Worm (Caenorhabditis elegans) whole organism, L3 larva: ENCODE data around the gene rps-2.

Experiments used
- aly-2 ChIP-seq: fragments of 150-350 bp; optimal IDR thresholded peaks from 2 replicates; lab custom pipeline; 2014; ENCODE audit warnings: missing biosample characterization, missing genetic modification characterization
- ama-1 ChIP-seq: fragments of 150-350 bp; optimal IDR thresholded peaks from 2 replicates; lab custom pipeline; 2018
- ceh-16 ChIP-seq: sonication (generic microtip); optimal IDR thresholded peaks from 2 replicates; lab custom pipeline; 2017; ENCODE audit warnings: missing biosample characterization, missing genetic modification characterization
- hmg-11 ChIP-seq: sonication (generic microtip); optimal IDR thresholded peaks from 2 replicates; lab custom pipeline; 2016; ENCODE audit warnings: missing genetic modification characterization, missing compliant biosample characterization
- mml-1 ChIP-seq: fragments of 150-350 bp; sonication (generic microtip); optimal IDR thresholded peaks from 3 replicates; lab custom pipeline; 2014; ENCODE audit warnings: missing biosample characterization, missing genetic modification characterization

DNA sequence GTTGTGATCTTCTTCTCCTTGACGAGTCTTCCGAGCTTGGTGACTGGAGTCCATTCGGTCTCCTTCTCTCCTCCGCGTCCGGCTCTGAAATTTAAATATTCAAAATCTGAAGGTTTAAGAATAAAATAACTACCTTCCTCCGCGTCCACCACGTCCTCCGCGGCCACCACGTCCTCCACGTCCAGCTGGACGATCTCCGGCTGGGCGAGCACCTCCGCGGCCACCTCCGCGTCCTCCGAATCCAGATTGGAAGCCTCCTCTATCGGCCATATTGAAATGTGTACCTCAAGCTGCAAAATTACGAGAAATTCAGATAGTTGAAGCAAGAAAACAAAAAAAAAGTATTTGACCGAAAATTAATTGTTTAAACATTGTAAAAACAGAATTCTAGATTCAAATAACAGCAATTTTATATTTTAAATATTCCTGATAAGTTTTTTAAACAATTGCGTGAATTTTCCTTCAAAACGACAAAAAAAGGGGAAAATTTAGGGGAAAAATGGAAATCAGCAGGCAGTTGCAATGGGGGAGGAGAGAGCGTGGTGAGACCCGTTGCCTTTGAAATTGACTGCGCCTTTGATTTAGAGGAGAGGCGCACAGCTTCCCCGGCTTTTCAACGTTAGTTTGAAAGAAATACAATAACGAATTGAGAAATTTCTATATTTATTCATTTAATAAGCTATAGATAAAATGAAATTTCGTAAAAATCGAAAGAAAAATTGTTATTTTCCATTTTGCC, at the start of gene rps-2:
- TF ChIP-seq aly-2 (tag; lab: Kevin White, UChicago) (no peak), ama-1 (lab: Kevin White, UChicago) (no peak), hmg-11 (tag; lab: Kevin White, UChicago) (no peak), mml-1 (tag; lab: Kevin White, UChicago) (no peak), ceh-16 (no peak)
